Fruit fly (Drosophila melanogaster): Measurements from ENCODE around the gene CG33995.

The CG33995 gene

DNA sequence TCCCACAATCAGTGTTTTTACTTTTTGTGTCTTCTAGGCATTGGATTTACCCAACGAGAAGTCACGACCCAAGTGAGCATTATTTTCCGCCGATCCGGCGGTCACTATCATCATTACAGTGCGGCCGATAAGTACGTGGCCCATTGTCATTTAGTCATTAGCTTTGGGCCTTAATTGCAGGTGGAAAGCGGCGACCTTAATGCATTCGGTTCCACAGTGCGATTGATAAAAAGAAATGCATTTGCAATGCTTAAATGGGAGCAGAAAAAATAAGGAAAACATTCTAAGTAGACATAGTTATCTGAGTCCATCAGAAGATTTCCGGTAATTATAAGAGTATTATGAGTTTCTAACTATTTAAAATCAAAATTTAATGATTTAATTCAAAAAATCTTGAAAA is 49.1 kb downstream of the CG33995 start:
- TF ChIP-seq CG2120 (GFP tag; optimal IDR thresholded peaks at IDR 0.05) (peak; percentile 9), CG9876 (GFP tag; optimal IDR thresholded peaks at IDR 0.05) (no peak), CG3995 (GFP tag; optimal IDR thresholded peaks at IDR 0.05) (peak; percentile 12), Ptx1 (GFP tag; IDR thresholded peaks at IDR 0.05) (peak; percentile 21; the same call in 1 of the 2 replicates), CG8388 (GFP tag; optimal IDR thresholded peaks at IDR 0.05) (peak; percentile 74), slbo (GFP tag; IDR thresholded peaks at IDR 0.05) (peak; percentile 17; the same call in 1 of the 2 replicates), ewg (GFP tag; optimal IDR thresholded peaks at IDR 0.05) (no peak), dm (GFP tag; optimal IDR thresholded peaks at IDR 0.05) (no peak), ttk (GFP tag; IDR thresholded peaks at IDR 0.05) (no peak), Oli (tag; optimal IDR thresholded peaks at IDR 0.05) (no peak), lov (optimal IDR thresholded peaks at IDR 0.05) (no peak), lov (GFP tag; IDR thresholded peaks at IDR 0.05) (no peak), Dek (tag; optimal IDR thresholded peaks at IDR 0.05) (peak; percentile 4), Antp (GFP tag; optimal IDR thresholded peaks at IDR 0.05) (no peak), Dbx (GFP tag; IDR thresholded peaks at IDR 0.05) (no peak), Xrp1 (GFP tag; IDR thresholded peaks at IDR 0.05) (peak; percentile 37; the same call in 1 of the 2 replicates), org-1 (GFP tag; optimal IDR thresholded peaks at IDR 0.05) (no peak), sr (GFP tag; IDR thresholded peaks at IDR 0.05) (no peak), CG31388 (GFP tag; optimal IDR thresholded peaks at IDR 0.05) (no peak), Dip3 (GFP tag; optimal IDR thresholded peaks at IDR 0.05) (peak; percentile 19), CG34376 (GFP tag; optimal IDR thresholded peaks at IDR 0.05) (peak; percentile 77), lilli (GFP tag; optimal IDR thresholded peaks at IDR 0.05) (peak; percentile 22), sens (GFP tag) (peak; percentile 65), row (GFP tag; IDR thresholded peaks at IDR 0.05) (peak; percentile 26; the same call in 1 of the 3 replicates), CG16815 (GFP tag; optimal IDR thresholded peaks at IDR 0.05) (no peak), Rfx (GFP tag; IDR thresholded peaks at IDR 0.05) (peak; percentile 21; the same call in 1 of the 2 replicates), mam (GFP tag; optimal IDR thresholded peaks at IDR 0.05) (peak; percentile 31), CG11695 (GFP tag; IDR thresholded peaks at IDR 0.05) (0 out of 3 replicates have a peak, but pooled peaks have one; percentile 31), nom (GFP tag; optimal IDR thresholded peaks at IDR 0.05) (no peak), jing (GFP tag; optimal IDR thresholded peaks at IDR 0.05) (no peak), Ada2b (GFP tag; IDR thresholded peaks at IDR 0.05) (no peak), NFAT (GFP tag; IDR thresholded peaks at IDR 0.05) (peak; percentile 44; the same call in 1 of the 2 replicates), sug (tag; optimal IDR thresholded peaks at IDR 0.05) (peak; percentile 27), CG14014 (GFP tag; IDR thresholded peaks at IDR 0.05) (0 out of 2 replicates have a peak, but pooled peaks have one; percentile 17), CG2199 (GFP tag; IDR thresholded peaks at IDR 0.05) (peak; percentile 47; the same call in 1 of the 3 replicates), CG32532 (GFP tag; IDR thresholded peaks at IDR 0.05) (peak; percentile 32), Ets65A (GFP tag) (peak; percentile 6), CrebB (tag; optimal IDR thresholded peaks at IDR 0.05) (no peak)

DNA sequence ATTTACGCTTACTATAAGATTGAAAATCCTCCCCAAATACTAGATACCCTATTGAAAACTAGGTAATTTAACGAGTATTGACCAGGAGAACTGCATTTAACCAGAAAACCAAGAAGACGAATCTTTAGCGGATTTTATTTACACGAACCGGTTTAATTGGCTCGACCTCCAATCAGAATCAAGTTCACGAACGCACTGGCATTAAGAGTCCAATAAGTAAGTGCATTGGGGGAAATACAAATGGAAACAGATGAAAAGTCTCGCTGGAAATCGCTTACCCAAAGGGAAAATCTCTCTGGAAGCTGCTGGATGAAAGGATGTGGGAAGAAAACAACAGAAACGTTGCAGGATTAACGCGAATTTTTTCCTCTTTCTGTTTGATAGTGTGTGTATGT is 49.5 kb downstream of the CG33995 start:
- TF ChIP-seq MTF-1 (GFP tag; optimal IDR thresholded peaks at IDR 0.05; ENCODE audit: borderline replicate concordance) (no peak), ranshi (GFP tag; IDR thresholded peaks at IDR 0.05) (no peak), CG9817 (tag; optimal IDR thresholded peaks at IDR 0.05) (no peak), pho (GFP tag; optimal IDR thresholded peaks at IDR 0.05) (no peak), Elba2 (GFP tag; optimal IDR thresholded peaks at IDR 0.05) (peak; percentile 60), sens (GFP tag) (peak; percentile 1), insv (GFP tag; optimal IDR thresholded peaks at IDR 0.05) (peak; percentile 72 to 95), HLH54F (GFP tag; optimal IDR thresholded peaks at IDR 0.05) (no peak)

Measured in whole organism, embryonic.